Worm (Caenorhabditis elegans): ENCODE data around the gene lin-56.
"Not testable (repeated sequence)": the region's sequence is repeated elsewhere in the genome, so short reads cannot be mapped to it uniquely, and the experiment has no call there.

Gene lin-56

ce11 chrII:10442846-10443245 lies 7.0 kb upstream of the lin-56 start, which contains the start of gene ZK673.1:
Gene ZK673.1 (plus strand): TSS chrII:10443146.
- not testable (repeated sequence) for TF ChIP-seq tbx-11 (GFP tag; IDR thresholded peaks at IDR 0.05); hmbx-1 (tag; optimal IDR thresholded peaks at IDR 0.05); tra-4 (tag; optimal IDR thresholded peaks at IDR 0.05)

ce11 chrII:10443898-10444297 lies 5.9 kb upstream of the lin-56 start:
- TF ChIP-seq B0310.2 (tag; optimal IDR thresholded peaks at IDR 0.05) (no peak), pes-1 (GFP tag; IDR thresholded peaks at IDR 0.05) (no peak), aly-1 (tag; optimal IDR thresholded peaks at IDR 0.05) (no peak), tbx-37 (GFP tag; conservative IDR thresholded peaks at IDR 0.05) (no peak), ets-7 (tag; optimal IDR thresholded peaks at IDR 0.05) (no peak), scrt-1 (GFP tag; IDR thresholded peaks at IDR 0.05) (no peak), sea-1 (GFP tag; conservative IDR thresholded peaks at IDR 0.05) (no peak), tra-4 (tag; optimal IDR thresholded peaks at IDR 0.05) (no peak), F13C5.2 (tag; optimal IDR thresholded peaks at IDR 0.05) (no peak), tbx-11 (GFP tag; IDR thresholded peaks at IDR 0.05) (no peak), ceh-13 (GFP tag; optimal IDR thresholded peaks at IDR 0.05) (no peak), hmg-4 (GFP tag; optimal IDR thresholded peaks at IDR 0.05) (no peak), hnd-1 (tag; optimal IDR thresholded peaks at IDR 0.05) (no peak), ama-1 (optimal IDR thresholded peaks at IDR 0.05) (no peak)

- TF ChIP-seq pes-1 (GFP tag; IDR thresholded peaks at IDR 0.05) (no peak), hnd-1 (tag; optimal IDR thresholded peaks at IDR 0.05) (no peak), sea-1 (GFP tag; conservative IDR thresholded peaks at IDR 0.05) (no peak), tbx-37 (GFP tag; conservative IDR thresholded peaks at IDR 0.05) (no peak), hmbx-1 (tag; optimal IDR thresholded peaks at IDR 0.05) (no peak)
These were observed 4.7 kb upstream of the lin-56 start for ce11 chrII:10444971-10445707.

- TF ChIP-seq tbx-37 (GFP tag; conservative IDR thresholded peaks at IDR 0.05), result no peak
- TF ChIP-seq hmg-4 (GFP tag; optimal IDR thresholded peaks at IDR 0.05), result peak; percentile 11
- TF ChIP-seq tbx-11 (GFP tag; IDR thresholded peaks at IDR 0.05), result 0 out of 2 replicates have a peak, but pooled peaks have one; percentile 27
- no peak for TF ChIP-seq ama-1 (optimal IDR thresholded peaks at IDR 0.05)
These were observed 4.1 kb upstream of the lin-56 start for ce11 chrII:10445738-10446137.

ce11 chrII:10446300-10446699 lies 3.5 kb upstream of the lin-56 start:
- TF ChIP-seq aly-1 (tag; optimal IDR thresholded peaks at IDR 0.05) (no peak), pes-1 (GFP tag; IDR thresholded peaks at IDR 0.05) (no peak), tbx-11 (GFP tag; IDR thresholded peaks at IDR 0.05) (no peak), ets-7 (tag; optimal IDR thresholded peaks at IDR 0.05) (no peak), hnd-1 (tag; optimal IDR thresholded peaks at IDR 0.05) (no peak), ceh-13 (GFP tag; optimal IDR thresholded peaks at IDR 0.05) (no peak), hmg-4 (GFP tag; optimal IDR thresholded peaks at IDR 0.05) (no peak), ceh-36 (tag; optimal IDR thresholded peaks at IDR 0.05) (no peak), tbx-37 (GFP tag; conservative IDR thresholded peaks at IDR 0.05) (no peak), B0310.2 (tag; optimal IDR thresholded peaks at IDR 0.05) (no peak), scrt-1 (GFP tag; IDR thresholded peaks at IDR 0.05) (no peak), ama-1 (optimal IDR thresholded peaks at IDR 0.05) (no peak), F13C5.2 (tag; optimal IDR thresholded peaks at IDR 0.05) (no peak), sea-1 (GFP tag; conservative IDR thresholded peaks at IDR 0.05) (no peak), flt-1 (GFP tag; IDR thresholded peaks at IDR 0.05) (no peak), tra-4 (tag; optimal IDR thresholded peaks at IDR 0.05) (no peak), hmbx-1 (tag; optimal IDR thresholded peaks at IDR 0.05) (no peak)

ce11 chrII:10446814-10447213 lies 3.0 kb upstream of the lin-56 start:
- TF ChIP-seq ets-7 (tag; optimal IDR thresholded peaks at IDR 0.05) (no peak), tra-4 (tag; optimal IDR thresholded peaks at IDR 0.05) (no peak), F13C5.2 (tag; optimal IDR thresholded peaks at IDR 0.05) (no peak), hmg-4 (GFP tag; optimal IDR thresholded peaks at IDR 0.05) (no peak), pes-1 (GFP tag; IDR thresholded peaks at IDR 0.05) (no peak), hnd-1 (tag; optimal IDR thresholded peaks at IDR 0.05) (no peak), sea-1 (GFP tag; conservative IDR thresholded peaks at IDR 0.05) (no peak), ama-1 (optimal IDR thresholded peaks at IDR 0.05) (no peak), aly-1 (tag; optimal IDR thresholded peaks at IDR 0.05) (no peak), B0310.2 (tag; optimal IDR thresholded peaks at IDR 0.05) (no peak), flt-1 (GFP tag; IDR thresholded peaks at IDR 0.05) (no peak), ceh-36 (tag; optimal IDR thresholded peaks at IDR 0.05) (no peak), tbx-37 (GFP tag; conservative IDR thresholded peaks at IDR 0.05) (no peak), tbx-11 (GFP tag; IDR thresholded peaks at IDR 0.05) (no peak), scrt-1 (GFP tag; IDR thresholded peaks at IDR 0.05) (no peak)

- no peak for TF ChIP-seq tbx-11 (GFP tag; IDR thresholded peaks at IDR 0.05)
- no peak for TF ChIP-seq scrt-1 (GFP tag; IDR thresholded peaks at IDR 0.05)
- no peak for TF ChIP-seq hmg-4 (GFP tag; optimal IDR thresholded peaks at IDR 0.05)
- TF ChIP-seq ama-1 (optimal IDR thresholded peaks at IDR 0.05), result no peak
- TF ChIP-seq sea-1 (GFP tag; conservative IDR thresholded peaks at IDR 0.05), result no peak
- TF ChIP-seq ceh-36 (tag; optimal IDR thresholded peaks at IDR 0.05), result no peak
- TF ChIP-seq ets-7 (tag; optimal IDR thresholded peaks at IDR 0.05), result no peak
- TF ChIP-seq hmbx-1 (tag; optimal IDR thresholded peaks at IDR 0.05), result no peak
- TF ChIP-seq hnd-1 (tag; optimal IDR thresholded peaks at IDR 0.05), result no peak
- TF ChIP-seq B0310.2 (tag; optimal IDR thresholded peaks at IDR 0.05), result no peak
These were observed 2.2 kb upstream of the lin-56 start, which contains the start of gene ZK673.2 for ce11 chrII:10447348-10448316. Gene ZK673.2 (plus strand): TSS chrII:10448266.

Measured in whole organism, early embryonic.